Worm (Caenorhabditis elegans): ENCODE measurements around the gene C45G9.9.

DNA sequence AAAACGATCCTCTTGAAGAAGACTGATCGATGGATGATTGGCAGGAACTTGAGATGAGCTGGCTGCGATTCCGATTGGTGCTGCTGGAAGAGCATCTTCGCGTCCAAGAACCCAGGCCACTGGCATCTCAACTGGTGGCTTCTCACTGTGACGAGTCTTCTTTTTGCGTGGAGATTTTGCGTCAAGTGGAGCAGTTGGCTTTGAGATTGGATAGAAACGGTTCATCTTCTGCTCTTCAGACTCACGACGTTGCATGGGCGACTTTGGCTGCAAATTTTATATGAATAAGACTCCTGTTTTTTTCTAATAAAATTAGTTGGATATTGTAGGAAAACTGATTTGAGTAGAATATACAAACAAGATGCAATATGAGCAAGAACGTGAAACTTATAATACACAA, 44.9 kb downstream of the C45G9.9 start:
- TF ChIP-seq unc-39 (tag; optimal IDR thresholded peaks at IDR 0.05) = no peak
- no peak for TF ChIP-seq nhr-43 (tag; optimal IDR thresholded peaks at IDR 0.05; ENCODE audit: poor library complexity, severe bottlenecking)
- TF ChIP-seq elt-1 (tag; optimal IDR thresholded peaks at IDR 0.05) = no peak
- no peak for TF ChIP-seq ZK546.5 (tag; optimal IDR thresholded peaks at IDR 0.05)
- no peak for TF ChIP-seq unc-62 (GFP tag; optimal IDR thresholded peaks at IDR 0.05)
- TF ChIP-seq pha-4 (tag; optimal IDR thresholded peaks at IDR 0.05) = no peak
- no peak for TF ChIP-seq nhr-237 (tag; optimal IDR thresholded peaks at IDR 0.05)
- TF ChIP-seq ama-1 (optimal IDR thresholded peaks at IDR 0.05) = no peak
- TF ChIP-seq zag-1 (tag; optimal IDR thresholded peaks at IDR 0.05) = no peak
- no peak for TF ChIP-seq snpc-4 (tag; optimal IDR thresholded peaks at IDR 0.05)
- no peak for TF ChIP-seq egl-27 (tag; optimal IDR thresholded peaks at IDR 0.05)
- TF ChIP-seq nhr-25 (tag; optimal IDR thresholded peaks at IDR 0.05) = no peak
- no peak for TF ChIP-seq nhr-12 (tag; optimal IDR thresholded peaks at IDR 0.05)
- TF ChIP-seq elt-2 (tag; optimal IDR thresholded peaks at IDR 0.05) = no peak

Measured in whole organism, L3 larva.